Fruit fly (Drosophila melanogaster) whole organism, pupa: ENCODE results near the gene CG42512.

Experiments
- CG12605 ChIP-seq: fragments of 200-800 bp; sonication (Bioruptor generic); IDR thresholded peaks from 2 replicates; pipeline ENCODE4 v1.3.6; 2022; ENCODE audit warnings: missing biosample characterization, missing genetic modification characterization
- CG13204 ChIP-seq: fragments of 200-800 bp; sonication (Bioruptor generic); optimal IDR thresholded peaks from 2 replicates; lab custom pipeline; 2018; ENCODE audit warnings: missing biosample characterization, mild to moderate bottlenecking, missing genetic modification characterization, moderate library complexity
- Snoo ChIP-seq: fragments of 200-800 bp; sonication (Bioruptor generic); optimal IDR thresholded peaks from 3 replicates; lab custom pipeline; 2017; ENCODE audit warnings: missing biosample characterization, mild to moderate bottlenecking, missing genetic modification characterization, inconsistent platforms

DNA sequence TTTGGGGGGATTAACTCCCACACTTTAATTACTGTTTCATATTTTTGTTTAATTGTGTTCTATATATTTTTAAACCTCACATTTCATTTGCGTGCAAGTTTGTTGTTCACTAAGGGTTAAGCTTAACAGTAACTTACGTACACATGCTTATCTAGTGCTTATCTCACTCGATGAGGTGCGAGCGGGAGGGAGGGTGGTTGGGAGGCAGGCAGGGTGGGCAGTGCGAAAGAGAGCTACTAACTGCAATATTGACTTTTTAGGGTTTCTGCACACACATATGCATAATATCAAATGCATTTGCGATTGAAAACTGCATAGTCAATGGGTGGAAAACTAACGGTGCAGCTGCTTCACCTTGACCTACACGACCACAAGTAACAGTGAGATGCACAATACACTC, 43.3 kb downstream of the CG42512 start:
- TF ChIP-seq CG13204 (GFP tag; lab: Kevin White, UChicago): no peak
- no peak for TF ChIP-seq Snoo (tag; lab: Kevin White, UChicago)
- TF ChIP-seq CG12605 (GFP tag; lab: Robert Waterston, UW): no peak
